Worm (Caenorhabditis elegans) whole organism, late embryonic: ENCODE measurements around the gene rnp-7.

ENCODE experiments used
- C08G9.2 ChIP-seq: sonication (generic microtip); optimal IDR thresholded peaks from 2 replicates; lab custom pipeline; 2016; ENCODE audit warnings: mild to moderate bottlenecking, missing genetic modification characterization, moderate library complexity, missing compliant biosample characterization
- ceh-30 ChIP-seq: fragments of 150-350 bp; optimal IDR thresholded peaks from 2 replicates; lab custom pipeline; 2014; ENCODE audit warnings: missing biosample characterization, missing genetic modification characterization
- fkh-10 ChIP-seq: fragments of 150-350 bp; optimal IDR thresholded peaks from 2 replicates; lab custom pipeline; 2014; ENCODE audit warnings: missing biosample characterization, missing genetic modification reagents, missing genetic modification characterization
- hlh-15 ChIP-seq: sonication (generic microtip); optimal IDR thresholded peaks from 2 replicates; lab custom pipeline; 2016; ENCODE audit warnings: missing genetic modification characterization, missing compliant biosample characterization
- lin-11 ChIP-seq: fragments of 200-800 bp; sonication (Bioruptor generic); optimal IDR thresholded peaks from 2 replicates; lab custom pipeline; 2018; ENCODE audit warnings: mild to moderate bottlenecking, missing genetic modification characterization, missing compliant biosample characterization
- mec-3 ChIP-seq: sonication (generic microtip); optimal IDR thresholded peaks from 2 replicates; lab custom pipeline; 2016; ENCODE audit warnings: borderline replicate concordance, missing genetic modification characterization, missing compliant biosample characterization
- nfya-1 ChIP-seq: sonication (generic microtip); optimal IDR thresholded peaks from 2 replicates; lab custom pipeline; 2017; ENCODE audit warnings: missing genetic modification characterization, mild to moderate bottlenecking, missing compliant biosample characterization, antibody characterized with exemption, moderate library complexity
- pha-4 ChIP-seq: fragments of 150-350 bp; optimal IDR thresholded peaks from 2 replicates; lab custom pipeline; 2018; ENCODE audit warnings: missing biosample characterization, missing genetic modification reagents, missing genetic modification characterization

- no peak for TF ChIP-seq ceh-30
- TF ChIP-seq fkh-10 (GFP tag; lab: Kevin White, UChicago) = no peak
- TF ChIP-seq mec-3 (tag; lab: Kevin White, UChicago) = no peak
- TF ChIP-seq nfya-1 (tag; lab: Kevin White, UChicago) = peak; percentile 93
- no peak for TF ChIP-seq C08G9.2 (tag; lab: Kevin White, UChicago)
- TF ChIP-seq pha-4 = no peak
- no peak for TF ChIP-seq hlh-15 (tag; lab: Kevin White, UChicago)
- no peak for TF ChIP-seq lin-11 (tag; lab: Kevin White, UChicago)
Measured at ce11 chrIII:7153747-7154238, 7.2 kb downstream of the rnp-7 start, which contains the start of gene ogt-1.
